Worm (Caenorhabditis elegans) whole organism, L1 larva: ENCODE results near the gene nhr-50.

Experiments used
- aha-1 ChIP-seq: fragments of 150-350 bp; optimal IDR thresholded peaks from 2 replicates; lab custom pipeline; 2014; ENCODE audit warnings: missing biosample characterization, missing genetic modification characterization
- ceh-88 ChIP-seq: fragments of 200-800 bp; sonication (Bioruptor generic); IDR thresholded peaks from 2 replicates; pipeline ENCODE4 v1.3.6; 2022; ENCODE audit warnings: missing genetic modification characterization, missing compliant biosample characterization
- dsc-1 ChIP-seq: sonication (generic microtip); optimal IDR thresholded peaks from 2 replicates; lab custom pipeline; 2016; ENCODE audit warnings: mild to moderate bottlenecking, missing genetic modification characterization, missing compliant biosample characterization
- egl-13 ChIP-seq: sonication (generic microtip); optimal IDR thresholded peaks from 2 replicates; lab custom pipeline; 2016; ENCODE audit warnings: missing genotype, missing genetic modification reagents, missing genetic modification characterization, missing compliant biosample characterization
- egl-27 ChIP-seq, 2 experiments: fragments of 150-350 bp in 1 of 2; sonication (generic microtip); optimal IDR thresholded peaks; 3 replicates each; lab custom pipeline; 2017 to 2018; ENCODE audit warnings: missing biosample characterization in 2 of 2, missing genetic modification characterization in 2 of 2, missing genetic modification reagents in 2 of 2
- fos-1 ChIP-seq: fragments of 150-350 bp; optimal IDR thresholded peaks from 2 replicates; lab custom pipeline; 2014; ENCODE audit warnings: missing biosample characterization, missing genetic modification characterization
- lir-3 ChIP-seq: sonication (generic microtip); optimal IDR thresholded peaks from 2 replicates; lab custom pipeline; 2016; ENCODE audit warnings: mild to moderate bottlenecking, missing genetic modification characterization, moderate library complexity, missing compliant biosample characterization; ENCODE audit not compliant: poor library complexity
- nhr-237 ChIP-seq: fragments of 150-350 bp; optimal IDR thresholded peaks from 2 replicates; lab custom pipeline; 2014; ENCODE audit warnings: missing biosample characterization, missing genetic modification characterization
- nhr-28 ChIP-seq: fragments of 150-350 bp; optimal IDR thresholded peaks from 2 replicates; lab custom pipeline; 2014; ENCODE audit warnings: missing biosample characterization, missing genetic modification characterization
- nhr-90 ChIP-seq: sonication (generic microtip); optimal IDR thresholded peaks from 2 replicates; lab custom pipeline; 2016; ENCODE audit warnings: mild to moderate bottlenecking, missing genetic modification characterization, missing compliant biosample characterization; ENCODE audit not compliant: poor library complexity
- snpc-4 ChIP-seq: fragments of 150-350 bp; optimal IDR thresholded peaks from 2 replicates; lab custom pipeline; 2014; ENCODE audit warnings: missing biosample characterization, missing genetic modification characterization
- sptf-1 ChIP-seq: fragments of 150-350 bp; optimal IDR thresholded peaks from 2 replicates; lab custom pipeline; 2014; ENCODE audit warnings: missing biosample characterization, missing genetic modification characterization
- sup-37 ChIP-seq: fragments of 200-800 bp; sonication (Bioruptor generic); optimal IDR thresholded peaks from 2 replicates; lab custom pipeline; 2018; ENCODE audit warnings: mild to moderate bottlenecking, missing genetic modification characterization, missing compliant biosample characterization
- unc-86 ChIP-seq: sonication (generic microtip); optimal IDR thresholded peaks from 2 replicates; lab custom pipeline; 2016; ENCODE audit warnings: missing genetic modification characterization, missing compliant biosample characterization

ce11 chrV:16017671-16018070 lies 17.2 kb upstream of the nhr-50 start, which contains the start of gene srx-43:
- TF ChIP-seq nhr-90, result no peak
- TF ChIP-seq aha-1, result no peak
- no peak for TF ChIP-seq egl-27 (tag; optimal IDR thresholded peaks at IDR 0.05; lab: Kevin White, UChicago)
- TF ChIP-seq egl-13 (tag; lab: Kevin White, UChicago), result no peak
- no peak for TF ChIP-seq lir-3 (tag; lab: Kevin White, UChicago)
- no peak for TF ChIP-seq snpc-4
- no peak for TF ChIP-seq sptf-1 (tag; lab: Kevin White, UChicago)
- TF ChIP-seq dsc-1 (tag; lab: Kevin White, UChicago), result no peak
- no peak for TF ChIP-seq sup-37 (GFP tag; lab: Kevin White, UChicago)
- no peak for TF ChIP-seq ceh-88 (GFP tag; lab: Robert Waterston, UW)
- no peak for TF ChIP-seq nhr-28
- TF ChIP-seq unc-86 (tag; lab: Kevin White, UChicago), result no peak
- TF ChIP-seq nhr-237 (tag; lab: Kevin White, UChicago), result no peak
- no peak for TF ChIP-seq fos-1 (tag; lab: Kevin White, UChicago)
